Worm (Caenorhabditis elegans): ENCODE measurements around the gene F25E5.5.

F25E5.5 gene

DNA sequence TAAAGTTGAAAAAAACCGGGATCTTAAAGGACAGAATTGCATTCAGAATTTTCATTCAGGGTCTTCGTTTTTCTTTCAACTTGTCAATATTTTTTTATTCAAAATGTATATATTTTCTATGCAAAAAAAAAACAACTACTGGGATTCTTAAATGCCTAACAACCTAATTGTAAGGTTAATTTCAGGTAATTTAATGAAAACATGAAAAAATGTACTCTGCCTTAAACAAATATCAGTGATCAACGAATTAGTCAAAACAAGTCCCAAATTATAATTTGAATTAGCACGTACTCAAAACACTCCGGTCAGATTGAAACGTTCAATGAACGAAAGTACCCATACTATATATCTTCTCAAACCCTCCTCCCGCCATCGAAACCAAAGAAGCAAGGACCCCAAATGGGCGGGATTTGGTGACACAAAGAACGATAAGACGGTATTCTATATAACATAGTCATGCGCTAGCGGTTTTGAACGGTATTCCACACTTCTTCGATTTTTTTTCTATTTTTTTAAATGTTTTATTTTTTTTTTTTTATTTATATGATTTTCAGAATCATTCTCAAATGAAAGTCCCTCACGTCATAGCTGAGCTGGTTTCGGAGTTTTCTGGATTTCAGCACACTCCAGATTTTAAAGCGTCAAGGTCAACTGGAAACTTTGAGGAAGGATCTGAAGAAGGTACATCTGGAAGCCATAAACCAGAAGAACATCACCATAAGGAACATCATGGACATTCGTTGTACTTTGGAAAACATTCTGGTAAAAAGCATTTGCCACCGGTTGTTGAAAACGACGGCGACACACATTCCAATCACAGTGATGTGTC, 11.5 kb upstream of the F25E5.5 start, which contains the start of the genes ddo-2 and F25E5.8:
Gene ddo-2 (minus strand): TSS at position 330 of the 829 bp plus-strand sequence.
Gene F25E5.8 (plus strand): TSS at position 555 of the 829 bp plus-strand sequence.
- TF ChIP-seq sem-4 (tag; optimal IDR thresholded peaks at IDR 0.05) (peak; percentile 1), sma-3 (GFP tag; optimal IDR thresholded peaks at IDR 0.05) (peak; percentile 20), Y55F3AM.14 (GFP tag; optimal IDR thresholded peaks at IDR 0.05) (no peak), nhr-21 (tag; optimal IDR thresholded peaks at IDR 0.05) (peak; percentile 30), nhr-25 (tag; optimal IDR thresholded peaks at IDR 0.05) (peak; percentile 59), nhr-129 (tag; optimal IDR thresholded peaks at IDR 0.05) (no peak), aly-2 (tag; optimal IDR thresholded peaks at IDR 0.05) (no peak), ama-1 (optimal IDR thresholded peaks at IDR 0.05) (peak; percentile 87), nhr-10 (tag; optimal IDR thresholded peaks at IDR 0.05) (no peak), mdl-1 (tag; optimal IDR thresholded peaks at IDR 0.05) (no peak), blmp-1 (tag; optimal IDR thresholded peaks at IDR 0.05; ENCODE audit: insufficient read depth) (peak; percentile 38), ztf-11 (tag; optimal IDR thresholded peaks at IDR 0.05) (no peak)

DNA sequence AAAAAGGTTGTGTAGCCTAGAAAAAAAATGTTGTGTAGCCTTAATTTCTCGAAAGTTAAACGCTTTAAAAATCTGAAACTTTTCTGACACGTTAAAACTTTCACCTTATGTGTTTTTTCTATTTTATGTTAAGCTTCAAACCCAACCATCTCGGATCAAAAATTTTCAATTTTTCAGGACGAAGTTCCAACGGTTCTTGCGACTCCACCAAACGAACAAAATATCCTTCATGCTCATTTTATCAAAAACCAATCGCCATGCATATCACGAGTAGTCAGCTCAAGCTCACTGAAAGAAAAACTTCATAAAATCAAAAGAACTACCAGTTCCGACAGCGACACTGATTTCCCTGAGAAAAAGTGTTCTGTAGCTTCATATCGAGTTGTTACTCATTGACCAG, 10.6 kb upstream of the F25E5.5 start:
- TF ChIP-seq gmeb-1 (tag; optimal IDR thresholded peaks at IDR 0.05), result no peak
- no peak for TF ChIP-seq mab-5 (tag; optimal IDR thresholded peaks at IDR 0.05)
- no peak for TF ChIP-seq elt-3 (tag; optimal IDR thresholded peaks at IDR 0.05)
- TF ChIP-seq blmp-1 (tag; optimal IDR thresholded peaks at IDR 0.05; ENCODE audit: insufficient read depth), result no peak
- no peak for TF ChIP-seq sma-9 (GFP tag; optimal IDR thresholded peaks at IDR 0.05)
- no peak for TF ChIP-seq sma-9 (tag; optimal IDR thresholded peaks at IDR 0.05)
- no peak for TF ChIP-seq crh-2 (tag; optimal IDR thresholded peaks at IDR 0.05)
- TF ChIP-seq mbf-1 (tag; optimal IDR thresholded peaks at IDR 0.05), result no peak
- TF ChIP-seq unc-55 (GFP tag; optimal IDR thresholded peaks at IDR 0.05), result no peak
- TF ChIP-seq nhr-23 (tag; optimal IDR thresholded peaks at IDR 0.05), result no peak
- no peak for TF ChIP-seq skn-1 (tag; optimal IDR thresholded peaks at IDR 0.05)
- TF ChIP-seq nhr-21 (tag; optimal IDR thresholded peaks at IDR 0.05), result no peak
- no peak for TF ChIP-seq ceh-16 (tag; optimal IDR thresholded peaks at IDR 0.05)
- no peak for TF ChIP-seq zag-1 (tag; optimal IDR thresholded peaks at IDR 0.05)
- no peak for TF ChIP-seq nhr-129 (tag; optimal IDR thresholded peaks at IDR 0.05)
- no peak for TF ChIP-seq nhr-11 (tag; optimal IDR thresholded peaks at IDR 0.05)
- no peak for TF ChIP-seq nhr-77 (tag; optimal IDR thresholded peaks at IDR 0.05)
- no peak for TF ChIP-seq snpc-4 (tag; optimal IDR thresholded peaks at IDR 0.05)
- TF ChIP-seq nhr-237 (tag; optimal IDR thresholded peaks at IDR 0.05), result no peak

DNA sequence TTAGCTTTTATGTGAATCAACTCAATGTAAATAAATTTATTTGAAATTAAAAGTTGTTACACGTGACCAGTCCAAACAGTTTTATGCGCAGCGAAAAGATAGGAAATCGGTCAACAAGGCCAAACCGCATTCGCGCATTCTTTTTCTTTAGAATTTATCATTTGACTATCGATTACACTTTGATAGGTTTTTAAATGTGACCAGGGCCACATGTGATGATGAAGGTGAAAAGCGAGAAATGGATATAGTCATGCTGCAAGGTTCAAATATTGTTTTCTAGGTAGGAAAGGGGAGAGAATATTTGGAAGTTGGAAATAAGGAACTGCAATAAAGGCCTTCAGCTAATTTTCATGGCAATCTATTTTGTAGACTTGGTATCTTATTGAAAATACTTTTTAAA, 10.2 kb upstream of the F25E5.5 start:
- TF ChIP-seq lsy-2 (tag; optimal IDR thresholded peaks at IDR 0.05), result peak in 1 of 2 experiments; percentile 5
- no peak for TF ChIP-seq lin-13 (GFP tag; optimal IDR thresholded peaks at IDR 0.05)
- TF ChIP-seq sma-9 (GFP tag; optimal IDR thresholded peaks at IDR 0.05), result peak; percentile 52
- no peak for TF ChIP-seq sma-9 (tag; optimal IDR thresholded peaks at IDR 0.05)
- peak; percentile 31 for TF ChIP-seq fos-1 (tag; optimal IDR thresholded peaks at IDR 0.05)
- TF ChIP-seq ama-1 (optimal IDR thresholded peaks at IDR 0.05), result peak; percentile 98
- TF ChIP-seq nhr-21 (tag; optimal IDR thresholded peaks at IDR 0.05), result peak; percentile 94
- TF ChIP-seq nhr-129 (tag; optimal IDR thresholded peaks at IDR 0.05), result peak; percentile 59
- TF ChIP-seq unc-55 (GFP tag; optimal IDR thresholded peaks at IDR 0.05), result no peak
- TF ChIP-seq sma-3 (GFP tag; optimal IDR thresholded peaks at IDR 0.05), result peak; percentile 72
- TF ChIP-seq unc-62 (GFP tag; optimal IDR thresholded peaks at IDR 0.05), result no peak
- TF ChIP-seq ztf-4 (tag; optimal IDR thresholded peaks at IDR 0.05), result peak; percentile 5
- TF ChIP-seq blmp-1 (tag; optimal IDR thresholded peaks at IDR 0.05; ENCODE audit: insufficient read depth), result peak; percentile 59
- TF ChIP-seq C34F6.9 (tag; optimal IDR thresholded peaks at IDR 0.05), result peak; percentile 45
- peak; percentile 81 for TF ChIP-seq nhr-25 (tag; optimal IDR thresholded peaks at IDR 0.05)
- peak; percentile 26 for TF ChIP-seq gmeb-1 (tag; optimal IDR thresholded peaks at IDR 0.05)
- peak; percentile 30 for TF ChIP-seq crh-2 (tag; optimal IDR thresholded peaks at IDR 0.05)
- no peak for TF ChIP-seq nhr-10 (tag; optimal IDR thresholded peaks at IDR 0.05)

DNA sequence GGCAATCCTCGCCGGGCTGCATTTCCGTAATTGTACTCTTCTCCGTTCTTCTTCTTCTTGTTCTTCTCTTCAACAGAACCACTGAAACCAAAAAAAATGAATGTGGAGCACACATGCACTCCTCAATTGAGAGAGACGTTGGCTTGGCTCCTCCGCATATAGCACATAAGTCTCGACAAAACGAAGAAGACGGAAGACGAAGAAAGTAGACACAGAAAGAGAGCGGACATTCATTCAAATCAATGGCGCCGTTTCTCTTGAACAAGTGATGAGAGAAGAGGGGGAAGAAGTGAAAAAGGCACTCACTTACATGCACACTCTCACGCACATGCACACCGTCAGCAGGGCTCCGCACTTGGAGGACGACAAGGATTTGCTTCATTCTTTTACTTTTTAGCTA, 9.5 kb upstream of the F25E5.5 start, which contains the start of gene F25E5.9:
Gene F25E5.9 (minus strand): TSS at position 382 of the 400 bp plus-strand sequence.
- no peak for TF ChIP-seq mab-5 (tag; optimal IDR thresholded peaks at IDR 0.05)
- TF ChIP-seq ztf-4 (tag; optimal IDR thresholded peaks at IDR 0.05), result no peak
- no peak for TF ChIP-seq gmeb-1 (tag; optimal IDR thresholded peaks at IDR 0.05)
- TF ChIP-seq sma-9 (GFP tag; optimal IDR thresholded peaks at IDR 0.05), result no peak
- TF ChIP-seq sma-9 (tag; optimal IDR thresholded peaks at IDR 0.05), result no peak
- peak; percentile 65 for TF ChIP-seq C34F6.9 (tag; optimal IDR thresholded peaks at IDR 0.05)
- TF ChIP-seq blmp-1 (tag; optimal IDR thresholded peaks at IDR 0.05; ENCODE audit: insufficient read depth), result no peak
- TF ChIP-seq lin-11 (tag; optimal IDR thresholded peaks at IDR 0.05), result no peak
- TF ChIP-seq mbf-1 (tag; optimal IDR thresholded peaks at IDR 0.05), result no peak
- no peak for TF ChIP-seq fos-1 (tag; optimal IDR thresholded peaks at IDR 0.05)
- TF ChIP-seq F13H6.1 (tag; optimal IDR thresholded peaks at IDR 0.05), result peak; percentile 1
- TF ChIP-seq ceh-16 (tag; optimal IDR thresholded peaks at IDR 0.05), result no peak
- no peak for TF ChIP-seq lin-13 (GFP tag; optimal IDR thresholded peaks at IDR 0.05)
- TF ChIP-seq nhr-10 (tag; optimal IDR thresholded peaks at IDR 0.05), result no peak
- no peak for TF ChIP-seq nhr-6 (tag; optimal IDR thresholded peaks at IDR 0.05)
- TF ChIP-seq zag-1 (tag; optimal IDR thresholded peaks at IDR 0.05), result no peak
- TF ChIP-seq ztf-1 (GFP tag; conservative IDR thresholded peaks at IDR 0.05), result no peak
- no peak for TF ChIP-seq nhr-12 (tag; optimal IDR thresholded peaks at IDR 0.05)
- no peak for TF ChIP-seq skn-1 (tag; optimal IDR thresholded peaks at IDR 0.05)
- TF ChIP-seq lsy-2 (tag; optimal IDR thresholded peaks at IDR 0.05), result peak in 1 of 2 experiments; percentile 34
- no peak for TF ChIP-seq crh-2 (tag; optimal IDR thresholded peaks at IDR 0.05)
- TF ChIP-seq mdl-1 (tag; optimal IDR thresholded peaks at IDR 0.05), result peak in 1 of 2 experiments; percentile 43
- TF ChIP-seq peb-1 (tag; optimal IDR thresholded peaks at IDR 0.05), result no peak
- TF ChIP-seq ztf-11 (tag; optimal IDR thresholded peaks at IDR 0.05), result no peak
- TF ChIP-seq aly-2 (tag; optimal IDR thresholded peaks at IDR 0.05), result no peak
- no peak for TF ChIP-seq nhr-77 (tag; optimal IDR thresholded peaks at IDR 0.05)
- no peak for TF ChIP-seq R02D3.7 (tag; optimal IDR thresholded peaks at IDR 0.05)
- TF ChIP-seq unc-62 (GFP tag; optimal IDR thresholded peaks at IDR 0.05), result no peak
- no peak for TF ChIP-seq sma-3 (GFP tag; optimal IDR thresholded peaks at IDR 0.05)

Measured in whole organism, L2 larva.